Fruit fly (Drosophila melanogaster) whole organism, embryonic: ENCODE results near the gene CG5326.
A peak's percentile ranks its signal among the peaks of the same experiment; 100 is the strongest.

ENCODE experiments used
- CG13775 ChIP-seq: fragments of 200-800 bp; sonication (Bioruptor generic); optimal IDR thresholded peaks from 3 replicates; lab custom pipeline; 2017; ENCODE audit warnings: missing biosample characterization, mild to moderate bottlenecking, missing genetic modification characterization
- CG14014 ChIP-seq: fragments of 200-800 bp; sonication (Bioruptor generic); IDR thresholded peaks from 2 replicates; pipeline ENCODE4 v1.3.6; 2022; ENCODE audit warnings: missing biosample characterization, missing genetic modification characterization
- CG16815 ChIP-seq: fragments of 200-800 bp; sonication (Bioruptor generic); optimal IDR thresholded peaks from 3 replicates; lab custom pipeline; 2017; ENCODE audit warnings: missing biosample characterization, mild to moderate bottlenecking, missing genetic modification characterization
- CG16863 ChIP-seq: fragments of 200-800 bp; sonication (Bioruptor generic); optimal IDR thresholded peaks from 3 replicates; lab custom pipeline; 2016; ENCODE audit warnings: missing biosample characterization, missing genetic modification characterization
- CG17361 ChIP-seq: fragments of 200-800 bp; sonication (Bioruptor generic); IDR thresholded peaks from 3 replicates; pipeline ENCODE4 v1.3.6; 2022; ENCODE audit warnings: missing biosample characterization, missing genetic modification characterization
- CG32772 ChIP-seq: fragments of 200-800 bp; sonication (Bioruptor generic); IDR thresholded peaks from 2 replicates; pipeline ENCODE4 v1.3.6; 2022; ENCODE audit warnings: missing biosample characterization, missing genetic modification characterization
- CG34376 ChIP-seq: fragments of 200-800 bp; sonication (Bioruptor generic); optimal IDR thresholded peaks from 2 replicates; lab custom pipeline; 2018; ENCODE audit warnings: missing biosample characterization, mild to moderate bottlenecking, missing genetic modification characterization
- CG6854 ChIP-seq: fragments of 200-800 bp; sonication (Bioruptor generic); optimal IDR thresholded peaks from 3 replicates; lab custom pipeline; 2017; ENCODE audit warnings: missing biosample characterization, mild to moderate bottlenecking, missing genetic modification characterization
- CG7745 ChIP-seq: fragments of 200-800 bp; sonication (Bioruptor generic); optimal IDR thresholded peaks from 2 replicates; lab custom pipeline; 2018; ENCODE audit warnings: missing biosample characterization, mild to moderate bottlenecking, missing genetic modification characterization, moderate library complexity
- CG7786 ChIP-seq: fragments of 200-800 bp; sonication (Bioruptor generic); optimal IDR thresholded peaks from 2 replicates; lab custom pipeline; 2016; ENCODE audit warnings: missing biosample characterization, missing genetic modification characterization
- CG7839 ChIP-seq: fragments of 200-800 bp; sonication (Bioruptor generic); optimal IDR thresholded peaks from 3 replicates; lab custom pipeline; 2018; ENCODE audit warnings: missing biosample characterization, mild to moderate bottlenecking, missing genetic modification characterization, moderate library complexity
- CG7987 ChIP-seq: fragments of 200-800 bp; sonication (Bioruptor generic); optimal IDR thresholded peaks from 2 replicates; lab custom pipeline; 2018; ENCODE audit warnings: missing biosample characterization, mild to moderate bottlenecking, missing genetic modification characterization, moderate library complexity
- CG9932 ChIP-seq: fragments of 200-800 bp; sonication (Bioruptor generic); IDR thresholded peaks from 2 replicates; pipeline ENCODE4 v1.3.6; 2022; ENCODE audit warnings: missing biosample characterization, missing genetic modification characterization
- HHEX ChIP-seq: fragments of 200-800 bp; sonication (Bioruptor generic); optimal IDR thresholded peaks from 3 replicates; lab custom pipeline; 2017; ENCODE audit warnings: missing biosample characterization, mild to moderate bottlenecking, missing genetic modification characterization, missing genetic modification reagents
- HLH4C ChIP-seq: fragments of 200-800 bp; sonication (Bioruptor generic); IDR thresholded peaks from 3 replicates; pipeline ENCODE4 v1.3.6; 2022; ENCODE audit warnings: missing biosample characterization, missing genetic modification characterization; ENCODE audit not compliant: partially characterized antibody
- HLHmδ ChIP-seq: fragments of 200-800 bp; sonication (Bioruptor generic); optimal IDR thresholded peaks from 2 replicates; lab custom pipeline; 2018; ENCODE audit warnings: missing biosample characterization, mild to moderate bottlenecking, missing genetic modification characterization, moderate library complexity
- Hr78 ChIP-seq, 2 experiments: fragments of 200-800 bp in 1 of 2; fragments of >200 bp in 1 of 2; sonication (Bioruptor generic) in 1 of 2; optimal IDR thresholded peaks; 2 replicates each; lab custom pipeline; 2017 to 2019; ENCODE audit warnings: missing biosample characterization in 2 of 2, missing genetic modification characterization in 2 of 2, mild to moderate bottlenecking in 1 of 2, moderate library complexity in 1 of 2
- Meics ChIP-seq: fragments of 200-800 bp; sonication (Bioruptor generic); optimal IDR thresholded peaks from 2 replicates; lab custom pipeline; 2017; ENCODE audit warnings: missing biosample characterization, mild to moderate bottlenecking, missing genetic modification characterization
- Mes4 ChIP-seq: fragments of 200-800 bp; sonication (Bioruptor generic); optimal IDR thresholded peaks from 2 replicates; lab custom pipeline; 2016; ENCODE audit warnings: missing biosample characterization, missing genetic modification characterization
- Oaz ChIP-seq: fragments of 200-800 bp; sonication (Bioruptor generic); IDR thresholded peaks from 2 replicates; pipeline ENCODE4 v1.3.6; 2022; ENCODE audit warnings: missing biosample characterization, missing genetic modification characterization
- Rfx ChIP-seq: fragments of 200-800 bp; sonication (Bioruptor generic); IDR thresholded peaks from 2 replicates; pipeline ENCODE4 v1.3.6; 2022; ENCODE audit warnings: missing biosample characterization, missing genetic modification characterization
- Sry-β ChIP-seq: fragments of 200-800 bp; sonication (Bioruptor generic); optimal IDR thresholded peaks from 2 replicates; lab custom pipeline; 2018; ENCODE audit warnings: missing biosample characterization, mild to moderate bottlenecking, missing genetic modification characterization, moderate library complexity
- TFAM ChIP-seq: fragments of 200-800 bp; sonication (Bioruptor generic); optimal IDR thresholded peaks from 2 replicates; lab custom pipeline; 2017; ENCODE audit warnings: missing biosample characterization, missing genetic modification characterization, inconsistent platforms
- ap ChIP-seq: fragments of 200-800 bp; sonication (Bioruptor generic); IDR thresholded peaks from 2 replicates; pipeline ENCODE4 v1.3.6; 2022; ENCODE audit warnings: missing biosample characterization, missing genetic modification characterization
- ase ChIP-seq: fragments of 200-800 bp; sonication (Bioruptor generic); IDR thresholded peaks from 3 replicates; pipeline ENCODE4 v1.3.6; 2022; ENCODE audit warnings: missing biosample characterization, missing genetic modification characterization
- bsh ChIP-seq, 2 experiments: fragments of 200-800 bp; sonication (Bioruptor generic); optimal IDR thresholded peaks; 2 replicates each; lab custom pipeline; 2017 to 2018; ENCODE audit warnings: mild to moderate bottlenecking in 2 of 2, missing biosample characterization in 2 of 2, missing genetic modification characterization in 2 of 2, moderate library complexity in 1 of 2
- chinmo ChIP-seq: fragments of 200-800 bp; sonication (Bioruptor generic); IDR thresholded peaks from 4 replicates; pipeline ENCODE4 v1.3.6; 2022; ENCODE audit warnings: missing biosample characterization, missing genetic modification characterization; ENCODE audit not compliant: partially characterized antibody
- ci ChIP-seq: fragments of 200-800 bp; sonication (Bioruptor generic); IDR thresholded peaks from 3 replicates; pipeline ENCODE4 v1.3.6; 2022; ENCODE audit warnings: missing biosample characterization, missing genetic modification characterization
- disco-r ChIP-seq: fragments of 200-800 bp; sonication (Bioruptor generic); optimal IDR thresholded peaks from 2 replicates; lab custom pipeline; 2016; ENCODE audit warnings: missing biosample characterization, missing genetic modification characterization
- dmrt99B ChIP-seq: fragments of 200-800 bp; sonication (Bioruptor generic); optimal IDR thresholded peaks from 2 replicates; lab custom pipeline; 2018; ENCODE audit warnings: missing biosample characterization, mild to moderate bottlenecking, missing genetic modification characterization, moderate library complexity
- eve ChIP-seq, 2 experiments: fragments of >200 bp; optimal IDR thresholded peaks; 2 replicates each; lab custom pipeline; 2017; ENCODE audit warnings: missing biosample characterization in 2 of 2, missing genetic modification characterization in 2 of 2
- exex ChIP-seq: fragments of 200-800 bp; sonication (Bioruptor generic); optimal IDR thresholded peaks from 4 replicates; lab custom pipeline; 2018; ENCODE audit warnings: missing biosample characterization, mild to moderate bottlenecking, missing genetic modification characterization, moderate library complexity
- mirr ChIP-seq: fragments of 200-800 bp; sonication (Bioruptor generic); optimal IDR thresholded peaks from 3 replicates; lab custom pipeline; 2018; ENCODE audit warnings: missing biosample characterization, mild to moderate bottlenecking, missing genetic modification characterization
- sens ChIP-seq: fragments of 200-800 bp; sonication (Bioruptor generic); peaks from one replicate; lab custom pipeline; 2016; ENCODE audit warnings: missing biosample characterization, missing genetic modification characterization
- sisA ChIP-seq: fragments of 200-800 bp; sonication (Bioruptor generic); IDR thresholded peaks from 2 replicates; pipeline ENCODE4 v1.3.6; 2022; ENCODE audit warnings: missing biosample characterization, missing genetic modification characterization

Gene CG5326

DNA sequence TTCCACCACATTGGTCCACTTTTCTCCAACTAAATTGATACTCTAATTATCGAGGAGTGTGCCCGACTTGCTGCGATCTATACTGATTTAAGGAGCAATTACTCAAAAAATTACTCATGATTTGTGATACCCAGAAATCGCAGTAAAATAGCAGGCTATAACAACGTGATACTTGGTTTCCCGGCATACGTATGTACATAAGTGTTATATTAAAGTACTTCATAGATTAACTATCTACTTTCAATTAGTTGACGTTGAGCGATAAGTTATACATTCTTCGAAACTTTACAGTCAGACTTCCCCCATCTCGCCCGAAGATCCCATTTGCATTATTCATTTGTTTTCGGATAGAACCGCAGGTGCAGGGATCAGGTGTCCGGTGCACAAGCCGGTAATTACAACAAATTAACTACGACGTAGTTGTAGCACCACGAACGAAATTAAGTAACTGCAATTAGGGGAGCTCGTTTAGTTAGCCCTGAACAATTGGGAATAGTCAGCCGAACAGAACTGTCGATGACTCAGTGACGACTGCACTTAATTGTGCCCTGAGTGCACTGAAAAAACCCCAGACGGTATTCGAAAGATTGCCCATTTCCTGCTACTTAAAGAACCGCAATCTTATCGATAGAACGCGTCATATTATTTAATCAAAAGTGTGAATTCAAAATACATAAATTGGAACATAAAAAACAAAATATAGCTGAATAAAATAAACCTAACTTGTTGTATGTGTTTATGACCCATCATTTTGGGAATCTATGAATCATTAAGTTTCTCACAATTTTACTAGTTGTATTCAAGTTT lies 14.0 kb downstream of the CG5326 start (continued):
- TF ChIP-seq HHEX (GFP tag; lab: Kevin White, UChicago): no peak
- TF ChIP-seq disco-r: no peak
- TF ChIP-seq CG13775 (GFP tag; lab: Kevin White, UChicago): no peak
- TF ChIP-seq dmrt99B (tag; lab: Kevin White, UChicago): peak; percentile 21
- TF ChIP-seq eve (GFP tag; optimal IDR thresholded peaks at IDR 0.05; lab: Kevin White, UChicago): peak in 1 of 2 experiments; percentile 69
- 0 out of 4 replicates have a peak, but pooled peaks have one; percentile 15 for TF ChIP-seq chinmo (GFP tag; lab: Robert Waterston, UW)
- no peak for TF ChIP-seq TFAM (GFP tag; lab: Kevin White, UChicago)
- peak; percentile 64 for TF ChIP-seq sens (GFP tag; lab: Kevin White, UChicago)
- peak; percentile 45 for TF ChIP-seq CG7987 (GFP tag; lab: Kevin White, UChicago)
- no peak for TF ChIP-seq CG34376 (GFP tag; lab: Kevin White, UChicago)
- TF ChIP-seq mirr: no peak
- no peak for TF ChIP-seq Sry-β
- no peak for TF ChIP-seq HLH4C
- peak; percentile 11 for TF ChIP-seq CG6854 (GFP tag; lab: Kevin White, UChicago)
- peak in 1 of 2 experiments; percentile 25 for TF ChIP-seq bsh (GFP tag; optimal IDR thresholded peaks at IDR 0.05; lab: Kevin White, UChicago)
- TF ChIP-seq CG7786 (GFP tag; lab: Kevin White, UChicago): no peak
- TF ChIP-seq CG7745: no peak
- TF ChIP-seq sisA: peak; percentile 16; the same call in 1 of the 2 replicates
- no peak for TF ChIP-seq HLHmδ
- TF ChIP-seq CG17361 (GFP tag; lab: Robert Waterston, UW): peak; percentile 60; the same call in 1 of the 3 replicates
- peak; percentile 92 for TF ChIP-seq exex (tag; lab: Kevin White, UChicago)
- TF ChIP-seq Oaz: no peak
- no peak for TF ChIP-seq CG16815 (GFP tag; lab: Kevin White, UChicago)
- TF ChIP-seq CG16863: no peak
- no peak for TF ChIP-seq Mes4 (GFP tag; lab: Kevin White, UChicago)
- TF ChIP-seq Meics: peak; percentile 0
- no peak for TF ChIP-seq CG7839
- no peak for TF ChIP-seq Hr78 (GFP tag; optimal IDR thresholded peaks at IDR 0.05; lab: Kevin White, UChicago)

DNA sequence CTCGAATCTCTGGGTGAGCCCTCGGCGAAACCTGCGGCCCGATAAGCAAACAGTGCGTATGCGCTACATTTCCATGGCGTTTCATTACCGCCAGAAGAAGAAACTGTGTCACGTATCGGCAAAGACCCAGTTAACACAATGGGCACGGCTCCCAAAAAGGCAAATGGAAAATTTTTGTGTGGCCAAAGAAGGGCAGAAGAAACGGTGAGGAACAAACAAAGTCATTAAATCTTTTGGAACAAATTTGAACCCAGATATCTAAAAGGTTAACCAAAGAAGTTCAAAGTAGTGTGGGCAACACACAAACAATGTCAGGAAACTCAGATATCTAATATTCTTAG lies 14.7 kb downstream of the CG5326 start:
- TF ChIP-seq CG9932: 0 out of 2 replicates have a peak, but pooled peaks have one; percentile 3
- 0 out of 4 replicates have a peak, but pooled peaks have one; percentile 7 for TF ChIP-seq chinmo (GFP tag; lab: Robert Waterston, UW)
- TF ChIP-seq ci (GFP tag; lab: Robert Waterston, UW): peak; percentile 18; the same call in 1 of the 3 replicates
- 0 out of 2 replicates have a peak, but pooled peaks have one; percentile 5 for TF ChIP-seq CG14014 (GFP tag; lab: Robert Waterston, UW)
- 0 out of 2 replicates have a peak, but pooled peaks have one; percentile 9 for TF ChIP-seq CG32772 (GFP tag; lab: Robert Waterston, UW)
- no peak for TF ChIP-seq CG16863
- TF ChIP-seq Rfx (GFP tag; lab: Robert Waterston, UW): peak; percentile 27; the same call in 1 of the 2 replicates
- peak in 1 of 2 experiments; percentile 84 for TF ChIP-seq Hr78 (GFP tag; optimal IDR thresholded peaks at IDR 0.05; lab: Kevin White, UChicago)
- no peak for TF ChIP-seq ap (GFP tag; lab: Robert Waterston, UW)
- 0 out of 3 replicates have a peak, but pooled peaks have one; percentile 25 for TF ChIP-seq ase (GFP tag; lab: Robert Waterston, UW)
